Worm (Caenorhabditis elegans) whole organism, L3 larva: ENCODE measurements around the gene tkr-1.

Source experiments
- ceh-82 ChIP-seq: fragments of 150-350 bp; optimal IDR thresholded peaks from 2 replicates; lab custom pipeline; 2014; ENCODE audit warnings: missing biosample characterization, missing genetic modification characterization
- elt-1 ChIP-seq: fragments of 150-350 bp; optimal IDR thresholded peaks from 2 replicates; lab custom pipeline; 2014; ENCODE audit warnings: missing biosample characterization, missing genetic modification characterization
- fos-1 ChIP-seq: fragments of 150-350 bp; optimal IDR thresholded peaks from 2 replicates; lab custom pipeline; 2014; ENCODE audit warnings: missing biosample characterization, missing genetic modification characterization
- nhr-12 ChIP-seq: fragments of 150-350 bp; optimal IDR thresholded peaks from 2 replicates; lab custom pipeline; 2014; ENCODE audit warnings: missing biosample characterization, missing genetic modification characterization

- TF ChIP-seq elt-1: no peak
- no peak for TF ChIP-seq ceh-82 (tag; lab: Kevin White, UChicago)
- no peak for TF ChIP-seq fos-1 (tag; lab: Kevin White, UChicago)
- no peak for TF ChIP-seq nhr-12 (tag; lab: Kevin White, UChicago)
These were observed 7.3 kb downstream of the tkr-1 start for ce11 chrIII:9390924-9391323.
